Worm (Caenorhabditis elegans): Measurements from ENCODE around the gene sqt-3.

sqt-3 gene

ce11 chrV:12317894-12318553 lies 34.5 kb upstream of the sqt-3 start, which contains the start of the genes R04F11.5 and R04F11.2 (continued):
- TF ChIP-seq zim-3 (tag; optimal IDR thresholded peaks at IDR 0.05) (no peak), efl-1 (GFP tag; optimal IDR thresholded peaks at IDR 0.05) (peak; percentile 82), F33H1.4 (GFP tag; IDR thresholded peaks at IDR 0.05) (peak; percentile 94), atf-7 (tag; optimal IDR thresholded peaks at IDR 0.05) (no peak), K12H6.12 (tag; optimal IDR thresholded peaks at IDR 0.05) (no peak), fkh-3 (tag; optimal IDR thresholded peaks at IDR 0.05) (no peak), snpc-1.3 (tag; optimal IDR thresholded peaks at IDR 0.05; ENCODE audit: insufficient read depth) (peak; percentile 83), ama-1 (optimal IDR thresholded peaks at IDR 0.05) (no peak), ama-1 (GFP tag; optimal IDR thresholded peaks at IDR 0.05) (no peak), ztf-25 (GFP tag; IDR thresholded peaks at IDR 0.05) (no peak), nfya-1 (tag; optimal IDR thresholded peaks at IDR 0.05; ENCODE audit: borderline replicate concordance, insufficient read depth) (no peak), tbx-9 (tag; optimal IDR thresholded peaks at IDR 0.05; ENCODE audit: borderline replicate concordance) (no peak), F57C9.4 (tag; optimal IDR thresholded peaks at IDR 0.05) (no peak), rpc-1 (optimal IDR thresholded peaks at IDR 0.05) (no peak), rpc-1 (tag; optimal IDR thresholded peaks at IDR 0.05) (no peak), unc-62 (GFP tag; optimal IDR thresholded peaks at IDR 0.05) (no peak), egl-18 (GFP tag; IDR thresholded peaks at IDR 0.05) (no peak), ztf-18 (tag; optimal IDR thresholded peaks at IDR 0.05) (peak; percentile 83), nhr-179 (tag; optimal IDR thresholded peaks at IDR 0.05) (no peak), ztf-3 (GFP tag; optimal IDR thresholded peaks at IDR 0.05) (no peak), C06A6.2 (GFP tag; conservative IDR thresholded peaks at IDR 0.05) (no peak), rcor-1 (GFP tag; IDR thresholded peaks at IDR 0.05) (peak; percentile 20; the same call in 1 of the 2 replicates), nhr-80 (tag; optimal IDR thresholded peaks at IDR 0.05) (no peak), F37B4.10 (GFP tag; IDR thresholded peaks at IDR 0.05) (no peak), B0019.2 (GFP tag; conservative IDR thresholded peaks at IDR 0.05) (no peak), tbp1 (GFP tag; optimal IDR thresholded peaks at IDR 0.05) (peak; percentile 60), ceh-100 (GFP tag; IDR thresholded peaks at IDR 0.05) (no peak), nhr-120 (GFP tag; IDR thresholded peaks at IDR 0.05) (no peak), pha-4 (tag; optimal IDR thresholded peaks at IDR 0.05) (no peak), lin-26 (GFP tag; IDR thresholded peaks at IDR 0.05) (no peak), Y79H2A.3 (GFP tag; conservative IDR thresholded peaks at IDR 0.05) (no peak), nhr-27 (tag; optimal IDR thresholded peaks at IDR 0.05) (no peak), hlh-26 (GFP tag; conservative IDR thresholded peaks at IDR 0.05) (no peak), F22D6.2 (tag; optimal IDR thresholded peaks at IDR 0.05) (no peak), Y56A3A.18 (GFP tag; IDR thresholded peaks at IDR 0.05) (no peak), zfh-2 (GFP tag; conservative IDR thresholded peaks at IDR 0.05) (no peak), ztf-22 (GFP tag; optimal IDR thresholded peaks at IDR 0.05) (no peak), C17E4.6 (GFP tag; IDR thresholded peaks at IDR 0.05) (no peak), hmg-20 (GFP tag; IDR thresholded peaks at IDR 0.05) (no peak), madf-10 (tag; optimal IDR thresholded peaks at IDR 0.05) (no peak), ets-4 (GFP tag; optimal IDR thresholded peaks at IDR 0.05) (no peak), B0261.1 (tag; optimal IDR thresholded peaks at IDR 0.05) (no peak), B0336.3 (GFP tag; IDR thresholded peaks at IDR 0.05) (no peak), dpl-1 (GFP tag; optimal IDR thresholded peaks at IDR 0.05) (peak; percentile 72), snpc-4 (GFP tag; optimal IDR thresholded peaks at IDR 0.05) (no peak), snpc-4 (tag; optimal IDR thresholded peaks at IDR 0.05) (peak; percentile 31 to 66 (median 38)), hmg-1.2 (GFP tag; IDR thresholded peaks at IDR 0.05) (peak; percentile 58), mxl-1 (tag; optimal IDR thresholded peaks at IDR 0.05) (no peak), madf-8 (GFP tag; conservative IDR thresholded peaks at IDR 0.05) (peak; percentile 67), unc-130 (GFP tag; optimal IDR thresholded peaks at IDR 0.05) (no peak)
